Worm (Caenorhabditis elegans) whole organism, L2 larva: ENCODE results near the gene E02H9.6.

Experiments used
- mdl-1 ChIP-seq, 2 experiments: fragments of 150-350 bp in 1 of 2; sonication (generic microtip) in 1 of 2; optimal IDR thresholded peaks; 2 replicates each; lab custom pipeline; 2017; ENCODE audit warnings: missing biosample characterization in 2 of 2, missing genetic modification characterization in 2 of 2
- nhr-11 ChIP-seq: fragments of 150-350 bp; optimal IDR thresholded peaks from 2 replicates; lab custom pipeline; 2014; ENCODE audit warnings: missing biosample characterization, missing genetic modification characterization
- ztf-11 ChIP-seq: sonication (generic microtip); optimal IDR thresholded peaks from 2 replicates; lab custom pipeline; 2017; ENCODE audit warnings: missing biosample characterization, missing genetic modification characterization

DNA sequence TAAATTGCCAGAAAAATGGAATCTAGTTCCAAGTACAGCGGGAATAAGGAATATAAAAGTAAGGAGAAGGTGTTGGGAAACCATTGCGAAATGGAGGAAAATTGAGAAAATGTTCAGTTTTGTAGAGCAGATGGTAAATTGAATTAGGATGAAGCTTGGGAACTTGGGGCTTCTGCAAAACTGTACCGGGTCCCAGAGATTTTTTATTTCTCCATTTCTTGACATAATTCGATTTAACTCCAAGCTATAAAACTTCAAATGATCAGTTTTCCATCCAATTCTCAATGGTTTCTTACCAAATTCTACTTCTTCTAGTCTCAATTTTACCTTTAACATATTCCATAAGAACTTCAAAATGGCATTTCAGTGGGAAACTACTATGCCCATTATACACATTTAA, 32.3 kb downstream of the E02H9.6 start, which contains the start of the genes E02H9.9 and E02H9.1:
- TF ChIP-seq ztf-11 (tag; lab: Kevin White, UChicago) (no peak), mdl-1 (tag; optimal IDR thresholded peaks at IDR 0.05; lab: Kevin White, UChicago) (no peak), nhr-11 (no peak)
